In genomic region chrII:6827388-6827787, ce11 we compare ENCODE assay signal across 5 worm cellular contexts.
TF ChIP-seq lines count a peak whose summit lies in the region.

No protein-coding gene starts in this region.

TF ChIP-seq in whole organism, L1 larva, 84 proteins besides CTCF, POLR2A, EP300 and RAD21 (continues in another document):
- no peak for TF ChIP-seq lin-39 (tag; optimal IDR thresholded peaks at IDR 0.05; lab: Kevin White, UChicago)
- TF ChIP-seq lin-15B (tag; optimal IDR thresholded peaks at IDR 0.05; lab: Kevin White, UChicago), result no peak
- TF ChIP-seq sox-4 (tag; optimal IDR thresholded peaks at IDR 0.05; lab: Kevin White, UChicago), result peak; percentile 23
- TF ChIP-seq mdl-1 (tag; optimal IDR thresholded peaks at IDR 0.05; lab: Kevin White, UChicago), result peak in 1 of 2 experiments; percentile 58
- peak; percentile 88 for TF ChIP-seq rnt-1 (tag; optimal IDR thresholded peaks at IDR 0.05; lab: Kevin White, UChicago)
- peak; percentile 87 for TF ChIP-seq nhr-71 (tag; optimal IDR thresholded peaks at IDR 0.05; lab: Kevin White, UChicago)
- peak; percentile 10 for TF ChIP-seq unc-86 (tag; optimal IDR thresholded peaks at IDR 0.05; lab: Kevin White, UChicago)
- TF ChIP-seq dsc-1 (tag; optimal IDR thresholded peaks at IDR 0.05; lab: Kevin White, UChicago), result peak; percentile 62
- peak; percentile 55 for TF ChIP-seq lin-13 (GFP tag; optimal IDR thresholded peaks at IDR 0.05; lab: Kevin White, UChicago)
- TF ChIP-seq nhr-84 (tag; optimal IDR thresholded peaks at IDR 0.05; lab: Kevin White, UChicago), result no peak
- peak; percentile 56 for TF ChIP-seq nhr-47 (tag; optimal IDR thresholded peaks at IDR 0.05; lab: Kevin White, UChicago)
- peak; percentile 45 for TF ChIP-seq ztf-4 (tag; optimal IDR thresholded peaks at IDR 0.05; lab: Kevin White, UChicago)
- TF ChIP-seq dpl-1 (GFP tag; optimal IDR thresholded peaks at IDR 0.05; lab: Kevin White, UChicago), result peak; percentile 4 to 21 (median 16)
- TF ChIP-seq nhr-90 (tag; optimal IDR thresholded peaks at IDR 0.05; lab: Kevin White, UChicago; ENCODE audit: poor library complexity), result peak; percentile 3
- TF ChIP-seq nhr-85 (tag; lab: Kevin White, UChicago), result peak; percentile 93
- TF ChIP-seq unc-130 (tag; optimal IDR thresholded peaks at IDR 0.05; lab: Kevin White, UChicago), result peak; percentile 26
- TF ChIP-seq pag-3 (tag; optimal IDR thresholded peaks at IDR 0.05; lab: Kevin White, UChicago; ENCODE audit: borderline replicate concordance, insufficient read depth), result no peak
- no peak for TF ChIP-seq mef-2 (tag; optimal IDR thresholded peaks at IDR 0.05; lab: Kevin White, UChicago)

TF ChIP-seq in whole organism, L3 larva, 47 proteins besides CTCF, POLR2A, EP300 and RAD21 (continues in another document):
- no peak for TF ChIP-seq nhr-77 (tag; optimal IDR thresholded peaks at IDR 0.05; lab: Kevin White, UChicago)
- no peak for TF ChIP-seq ztf-4 (tag; optimal IDR thresholded peaks at IDR 0.05; lab: Kevin White, UChicago)
- peak in 1 of 3 experiments; percentile 34 for TF ChIP-seq elt-3 (tag; optimal IDR thresholded peaks at IDR 0.05; lab: Kevin White, UChicago)
- no peak for TF ChIP-seq mml-1 (tag; optimal IDR thresholded peaks at IDR 0.05; lab: Kevin White, UChicago)
- no peak for TF ChIP-seq fkh-10 (GFP tag; optimal IDR thresholded peaks at IDR 0.05; lab: Kevin White, UChicago)
- TF ChIP-seq sea-2 (GFP tag; optimal IDR thresholded peaks at IDR 0.05; lab: Kevin White, UChicago), result peak; percentile 14
- peak; percentile 68 for TF ChIP-seq nhr-23 (tag; optimal IDR thresholded peaks at IDR 0.05; lab: Kevin White, UChicago)
- TF ChIP-seq nhr-12 (tag; optimal IDR thresholded peaks at IDR 0.05; lab: Kevin White, UChicago), result no peak
- TF ChIP-seq nhr-25 (tag; optimal IDR thresholded peaks at IDR 0.05; lab: Kevin White, UChicago), result peak; percentile 58
- TF ChIP-seq fos-1 (tag; optimal IDR thresholded peaks at IDR 0.05; lab: Kevin White, UChicago), result no peak
- TF ChIP-seq hmg-11 (tag; optimal IDR thresholded peaks at IDR 0.05; lab: Kevin White, UChicago), result no peak
- TF ChIP-seq ceh-28 (tag; optimal IDR thresholded peaks at IDR 0.05; lab: Kevin White, UChicago), result no peak
- TF ChIP-seq egl-27 (tag; optimal IDR thresholded peaks at IDR 0.05; lab: Kevin White, UChicago), result peak; percentile 52
- TF ChIP-seq R02D3.7 (tag; optimal IDR thresholded peaks at IDR 0.05; lab: Kevin White, UChicago), result no peak
- peak; percentile 78 for TF ChIP-seq lin-39 (tag; optimal IDR thresholded peaks at IDR 0.05; lab: Kevin White, UChicago)
- TF ChIP-seq daf-12 (tag; optimal IDR thresholded peaks at IDR 0.05; lab: Kevin White, UChicago), result no peak
- TF ChIP-seq unc-39 (tag; optimal IDR thresholded peaks at IDR 0.05; lab: Kevin White, UChicago), result no peak
- no peak for TF ChIP-seq lin-15B (tag; optimal IDR thresholded peaks at IDR 0.05; lab: Kevin White, UChicago)
- peak; percentile 35 for TF ChIP-seq elt-1 (tag; optimal IDR thresholded peaks at IDR 0.05; lab: Kevin White, UChicago)
- TF ChIP-seq egl-5 (tag; optimal IDR thresholded peaks at IDR 0.05; lab: Kevin White, UChicago), result no peak

TF ChIP-seq in whole organism, early embryonic, 17 proteins besides CTCF, POLR2A, EP300 and RAD21:
- TF ChIP-seq ceh-36 (tag; optimal IDR thresholded peaks at IDR 0.05; lab: Kevin White, UChicago) (peak; percentile 88), hmg-4 (GFP tag; optimal IDR thresholded peaks at IDR 0.05; lab: Kevin White, UChicago) (peak; percentile 30), hmbx-1 (tag; optimal IDR thresholded peaks at IDR 0.05; lab: Kevin White, UChicago) (no peak)
TF ChIP-seq in whole organism, early embryonic: peak in this region for 2.

TF ChIP-seq in whole organism, midembryonic, 9 proteins besides CTCF, POLR2A, EP300 and RAD21:
- no peak for TF ChIP-seq klf-2 (GFP tag; conservative IDR thresholded peaks at IDR 0.05; lab: Robert Waterston, UW)
- no peak for TF ChIP-seq ref-1 (GFP tag; conservative IDR thresholded peaks at IDR 0.05; lab: Robert Waterston, UW)
- TF ChIP-seq T22C8.4 (GFP tag; IDR thresholded peaks at IDR 0.05; lab: Robert Waterston, UW), result no peak
- no peak for TF ChIP-seq ztf-29 (GFP tag; IDR thresholded peaks at IDR 0.05; lab: Robert Waterston, UW)
- 0 out of 2 replicates have a peak, but pooled peaks have one; percentile 10 for TF ChIP-seq flt-1 (GFP tag; IDR thresholded peaks at IDR 0.05; lab: Robert Waterston, UW)
- no peak for TF ChIP-seq ztf-23 (GFP tag; IDR thresholded peaks at IDR 0.05; lab: Robert Waterston, UW)

TF ChIP-seq in whole organism, young adult, 124 proteins besides CTCF, POLR2A, EP300 and RAD21:
- TF ChIP-seq let-526 (GFP tag; IDR thresholded peaks at IDR 0.05; lab: Robert Waterston, UW) (no peak), ceh-79 (tag; optimal IDR thresholded peaks at IDR 0.05; lab: Kevin White, UChicago) (no peak), atf-7 (tag; optimal IDR thresholded peaks at IDR 0.05; lab: Kevin White, UChicago) (no peak), B0261.1 (tag; optimal IDR thresholded peaks at IDR 0.05; lab: Kevin White, UChicago) (no peak), Y53G8AR.9 (GFP tag; conservative IDR thresholded peaks at IDR 0.05; lab: Robert Waterston, UW) (no peak), rcor-1 (GFP tag; IDR thresholded peaks at IDR 0.05; lab: Robert Waterston, UW) (no peak), cebp-1 (GFP tag; IDR thresholded peaks at IDR 0.05; lab: Robert Waterston, UW) (no peak), cebp-1 (tag; optimal IDR thresholded peaks at IDR 0.05; lab: Kevin White, UChicago) (peak; percentile 27), F57A8.1 (GFP tag; optimal IDR thresholded peaks at IDR 0.05; lab: Kevin White, UChicago) (no peak), hmg-1.2 (GFP tag; IDR thresholded peaks at IDR 0.05; lab: Robert Waterston, UW) (peak; percentile 74), gei-17 (GFP tag; optimal IDR thresholded peaks at IDR 0.05; lab: Kevin White, UChicago) (no peak), zfh-2 (GFP tag; conservative IDR thresholded peaks at IDR 0.05; lab: Robert Waterston, UW) (peak; percentile 61), nhr-179 (tag; optimal IDR thresholded peaks at IDR 0.05; lab: Kevin White, UChicago) (no peak), ceh-40 (GFP tag; IDR thresholded peaks at IDR 0.05; lab: Robert Waterston, UW) (no peak), ekl-4 (GFP tag; IDR thresholded peaks at IDR 0.05; lab: Robert Waterston, UW) (no peak), mes-4 (tag; optimal IDR thresholded peaks at IDR 0.05; lab: Kevin White, UChicago) (no peak), Y67H2A.10 (GFP tag; conservative IDR thresholded peaks at IDR 0.05; lab: Robert Waterston, UW) (no peak), dox-1 (GFP tag; IDR thresholded peaks at IDR 0.05; lab: Robert Waterston, UW) (peak; percentile 37; the same call in 1 of the 2 replicates), lin-40 (tag; optimal IDR thresholded peaks at IDR 0.05; lab: Kevin White, UChicago) (no peak), T07F8.4 (tag; optimal IDR thresholded peaks at IDR 0.05; lab: Kevin White, UChicago) (no peak), fkh-3 (tag; optimal IDR thresholded peaks at IDR 0.05; lab: Kevin White, UChicago) (no peak), hlh-12 (tag; optimal IDR thresholded peaks at IDR 0.05; lab: Kevin White, UChicago) (no peak), aptf-3 (GFP tag; IDR thresholded peaks at IDR 0.05; lab: Robert Waterston, UW) (no peak), snpc-4 (GFP tag; optimal IDR thresholded peaks at IDR 0.05; lab: Kevin White, UChicago) (no peak), snpc-4 (tag; optimal IDR thresholded peaks at IDR 0.05; lab: Kevin White, UChicago) (peak in 1 of 4 experiments; percentile 41), egrh-3 (GFP tag; IDR thresholded peaks at IDR 0.05; lab: Robert Waterston, UW) (peak; percentile 32; the same call in 1 of the 2 replicates), ceh-27 (GFP tag; optimal IDR thresholded peaks at IDR 0.05; lab: Kevin White, UChicago) (no peak), B0035.1 (tag; optimal IDR thresholded peaks at IDR 0.05; lab: Kevin White, UChicago) (no peak), nhr-120 (GFP tag; IDR thresholded peaks at IDR 0.05; lab: Robert Waterston, UW) (no peak), rec-8 (tag; optimal IDR thresholded peaks at IDR 0.05; lab: Kevin White, UChicago) (no peak), F37B4.10 (GFP tag; IDR thresholded peaks at IDR 0.05; lab: Robert Waterston, UW) (no peak), K12H6.12 (tag; optimal IDR thresholded peaks at IDR 0.05; lab: Kevin White, UChicago) (peak; percentile 21), somi-1 (GFP tag; optimal IDR thresholded peaks at IDR 0.05; lab: Kevin White, UChicago) (peak; percentile 75), tbp1 (GFP tag; optimal IDR thresholded peaks at IDR 0.05; lab: Kevin White, UChicago) (no peak), F23B12.7 (tag; optimal IDR thresholded peaks at IDR 0.05; lab: Kevin White, UChicago; ENCODE audit: insufficient read depth) (no peak)

Comparison
In these comparisons a context has a peak if more than half of its experiments do, and no peak if none do; other contexts are left out.
1. Of the 8 proteins assayed by ChIP-seq in both whole organism, young adult and whole organism, L1 larva: peak only in whole organism, young adult: none; only in whole organism, L1 larva: dpl-1, efl-1, lin-35, nhr-90 and unc-130; in both: none; in neither: 2; mixed calls (peak in some experiments, not most) for 1.